Fruit fly (Drosophila melanogaster): ENCODE measurements around the gene CASK.

CASK gene

dm6 chr3R:21856098-21856872 lies 33.8 kb upstream of the CASK start, which contains the start of gene glec (continued):
- TF ChIP-seq C15 (GFP tag; IDR thresholded peaks at IDR 0.05) (no peak), dysf (GFP tag; IDR thresholded peaks at IDR 0.05) (no peak), CG17359 (tag; optimal IDR thresholded peaks at IDR 0.05) (peak; percentile 9), CG2678 (tag; optimal IDR thresholded peaks at IDR 0.05) (no peak), CG18476 (GFP tag; optimal IDR thresholded peaks at IDR 0.05) (no peak), fd3F (GFP tag; optimal IDR thresholded peaks at IDR 0.05) (no peak), cg (GFP tag; optimal IDR thresholded peaks at IDR 0.05) (peak; percentile 28), CG8281 (tag; optimal IDR thresholded peaks at IDR 0.05) (no peak), gcm2 (GFP tag; optimal IDR thresholded peaks at IDR 0.05) (no peak), CG3995 (GFP tag; optimal IDR thresholded peaks at IDR 0.05) (no peak), CG5953 (GFP tag; IDR thresholded peaks at IDR 0.05) (no peak), CG32767 (GFP tag; IDR thresholded peaks at IDR 0.05) (no peak), Taf1 (GFP tag; IDR thresholded peaks at IDR 0.05) (no peak), CG13287 (GFP tag; IDR thresholded peaks at IDR 0.05; ENCODE audit: partially characterized antibody) (peak; percentile 61; the same call in 1 of the 2 replicates), Gug (GFP tag; IDR thresholded peaks at IDR 0.05) (no peak; the same call in 3 of the 4 replicates), Dref (GFP tag; IDR thresholded peaks at IDR 0.05) (no peak), CG8924 (tag; optimal IDR thresholded peaks at IDR 0.05) (peak; percentile 52), CG5180 (GFP tag; optimal IDR thresholded peaks at IDR 0.05) (no peak), Rx (GFP tag; IDR thresholded peaks at IDR 0.05) (peak; percentile 41; the same call in 1 of the 2 replicates), luna (GFP tag; optimal IDR thresholded peaks at IDR 0.05) (no peak), CG18599 (GFP tag; optimal IDR thresholded peaks at IDR 0.05) (no peak), Bteb2 (GFP tag; optimal IDR thresholded peaks at IDR 0.05) (no peak), CG10267 (tag; optimal IDR thresholded peaks at IDR 0.05) (no peak), CG12236 (GFP tag; optimal IDR thresholded peaks at IDR 0.05) (peak; percentile 11), CG2889 (GFP tag; IDR thresholded peaks at IDR 0.05) (no peak), danr (GFP tag; IDR thresholded peaks at IDR 0.05) (no peak), jing (GFP tag; optimal IDR thresholded peaks at IDR 0.05) (no peak), CG3163 (GFP tag; optimal IDR thresholded peaks at IDR 0.05) (peak; percentile 100), Tbp (GFP tag; optimal IDR thresholded peaks at IDR 0.05) (peak; percentile 88), cas (GFP tag; IDR thresholded peaks at IDR 0.05) (no peak; the same call in 1 of the 2 replicates), CG1832 (GFP tag; optimal IDR thresholded peaks at IDR 0.05) (no peak), trh (GFP tag; optimal IDR thresholded peaks at IDR 0.05) (peak; percentile 7), Neu2 (GFP tag; optimal IDR thresholded peaks at IDR 0.05; ENCODE audit: borderline replicate concordance) (no peak), ssp (GFP tag; IDR thresholded peaks at IDR 0.05) (no peak), CG17912 (GFP tag; optimal IDR thresholded peaks at IDR 0.05) (peak; percentile 45), Six4 (GFP tag; optimal IDR thresholded peaks at IDR 0.05) (no peak), jigr1 (GFP tag; IDR thresholded peaks at IDR 0.05) (no peak), CG12391 (tag; optimal IDR thresholded peaks at IDR 0.05) (peak; percentile 60), unpg (GFP tag; optimal IDR thresholded peaks at IDR 0.05) (no peak), Mes4 (GFP tag; optimal IDR thresholded peaks at IDR 0.05) (no peak), CG13894 (tag; optimal IDR thresholded peaks at IDR 0.05) (peak; percentile 70), CkIIα-i1 (GFP tag; IDR thresholded peaks at IDR 0.05) (no peak), Deaf1 (tag; optimal IDR thresholded peaks at IDR 0.05) (peak; percentile 34), wdn (GFP tag; IDR thresholded peaks at IDR 0.05) (no peak), Mad (GFP tag; optimal IDR thresholded peaks at IDR 0.05) (no peak), CG6683 (GFP tag; optimal IDR thresholded peaks at IDR 0.05) (no peak), Trl (optimal IDR thresholded peaks at IDR 0.05) (peak; percentile 90 to 93), Trl (GFP tag; optimal IDR thresholded peaks at IDR 0.05) (peak; percentile 67), Ravus (GFP tag; IDR thresholded peaks at IDR 0.05) (no peak), Rfx (GFP tag; IDR thresholded peaks at IDR 0.05) (peak; percentile 34; the same call in 1 of the 2 replicates)
